Fruit fly (Drosophila melanogaster): Measurements from ENCODE around the gene CG6125.

dm6 chr3R:15408131-15408731 is 1.4 kb upstream of the CG6125 start, which contains the start of gene Atx2:
- peak; percentile 54 for TF ChIP-seq row (GFP tag; IDR thresholded peaks at IDR 0.05)
- no peak for TF ChIP-seq CG15073 (GFP tag; optimal IDR thresholded peaks at IDR 0.05)
- peak; percentile 14 for TF ChIP-seq disco-r (GFP tag; optimal IDR thresholded peaks at IDR 0.05)
- TF ChIP-seq lov (optimal IDR thresholded peaks at IDR 0.05) = no peak
- TF ChIP-seq lov (GFP tag; IDR thresholded peaks at IDR 0.05) = peak; percentile 71; the same call in 1 of the 3 replicates
- TF ChIP-seq CG8478 (optimal IDR thresholded peaks at IDR 0.05) = peak; percentile 52
- peak; percentile 36 for TF ChIP-seq CG3995 (GFP tag; optimal IDR thresholded peaks at IDR 0.05)
- no peak for TF ChIP-seq Nf-YA (GFP tag; IDR thresholded peaks at IDR 0.05)

Measured in whole organism, embryonic.